Fruit fly (Drosophila melanogaster) whole organism, adult: ENCODE measurements around the gene CG9674.

Source experiments
- CG14711 ChIP-seq: fragments of 200-800 bp; sonication (Bioruptor generic); optimal IDR thresholded peaks from 2 replicates; lab custom pipeline; 2018; ENCODE audit warnings: missing biosample characterization, mild to moderate bottlenecking, missing genetic modification characterization, moderate library complexity
- CG1620 ChIP-seq: fragments of 200-800 bp; sonication (Bioruptor generic); optimal IDR thresholded peaks from 2 replicates; lab custom pipeline; 2016; ENCODE audit warnings: missing biosample characterization, missing genetic modification characterization
- CG33017 ChIP-seq: fragments of 200-800 bp; sonication (Bioruptor generic); optimal IDR thresholded peaks from 2 replicates; lab custom pipeline; 2018; ENCODE audit warnings: missing biosample characterization, mild to moderate bottlenecking, missing genetic modification characterization, moderate library complexity
- CG5204 ChIP-seq: fragments of 200-800 bp; sonication (Bioruptor generic); optimal IDR thresholded peaks from 2 replicates; lab custom pipeline; 2016; ENCODE audit warnings: missing biosample characterization, missing genetic modification characterization
- CG7045 ChIP-seq: fragments of 200-800 bp; sonication (Bioruptor generic); optimal IDR thresholded peaks from 2 replicates; lab custom pipeline; 2017; ENCODE audit warnings: missing biosample characterization, mild to moderate bottlenecking, missing genetic modification characterization
- Crg-1 ChIP-seq: fragments of 200-800 bp; sonication (Bioruptor generic); optimal IDR thresholded peaks from 2 replicates; lab custom pipeline; 2016; ENCODE audit warnings: missing biosample characterization, missing genetic modification characterization
- Mnt ChIP-seq: fragments of 200-800 bp; sonication (Bioruptor generic); optimal IDR thresholded peaks from 2 replicates; lab custom pipeline; 2016; ENCODE audit warnings: missing biosample characterization, mild to moderate bottlenecking, missing genetic modification characterization
- bab1 ChIP-seq: fragments of 200-800 bp; sonication (Bioruptor generic); optimal IDR thresholded peaks from 3 replicates; lab custom pipeline; 2019; ENCODE audit warnings: missing biosample characterization, mild to moderate bottlenecking, missing genetic modification characterization, moderate library complexity
- cic ChIP-seq: fragments of 200-800 bp; sonication (Bioruptor generic); optimal IDR thresholded peaks from 2 replicates; lab custom pipeline; 2017; ENCODE audit warnings: missing biosample characterization, mild to moderate bottlenecking, missing genetic modification characterization, moderate library complexity
- cnc ChIP-seq, 2 experiments: fragments of >200 bp; optimal IDR thresholded peaks; 2 replicates each; lab custom pipeline; 2017
- kay ChIP-seq: fragments of 200-800 bp; sonication (Bioruptor generic); peaks from one replicate; lab custom pipeline; 2016; ENCODE audit warnings: missing biosample characterization, missing genetic modification characterization, borderline replicate concordance
- ovo ChIP-seq: fragments of 200-800 bp; sonication (Bioruptor generic); optimal IDR thresholded peaks from 2 replicates; lab custom pipeline; 2016; ENCODE audit warnings: missing biosample characterization, missing genetic modification characterization
- pad ChIP-seq: fragments of 200-800 bp; sonication (Bioruptor generic); optimal IDR thresholded peaks from 3 replicates; lab custom pipeline; 2017; ENCODE audit warnings: missing biosample characterization, missing genetic modification characterization, mild to moderate bottlenecking, moderate library complexity, missing genetic modification reagents
- toe ChIP-seq: fragments of 200-800 bp; sonication (Bioruptor generic); optimal IDR thresholded peaks from 2 replicates; lab custom pipeline; 2016; ENCODE audit warnings: missing biosample characterization, missing genetic modification characterization

DNA sequence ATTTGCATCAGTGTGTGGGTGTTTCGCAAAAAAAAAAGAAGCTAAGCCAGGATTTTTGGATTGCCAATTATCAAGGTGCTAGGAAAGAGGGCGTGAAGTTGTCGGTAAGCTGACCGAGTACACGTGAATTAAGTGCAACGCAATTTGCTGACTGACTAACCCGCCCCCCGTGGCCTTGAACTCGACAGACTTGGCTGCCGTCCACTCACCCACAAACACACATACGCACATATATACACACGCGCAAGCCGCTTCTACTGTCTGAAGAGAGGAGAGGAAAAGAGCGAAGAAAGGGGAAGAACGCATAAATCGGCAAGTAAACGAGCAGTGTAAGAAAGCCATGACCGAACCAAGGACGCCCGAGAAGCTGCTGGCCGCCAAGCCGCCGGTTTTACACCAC lies 27.2 kb downstream of the CG9674 start:
- no peak for TF ChIP-seq CG33017 (tag; lab: Kevin White, UChicago)
- TF ChIP-seq bab1 (GFP tag; lab: Kevin White, UChicago): no peak
- TF ChIP-seq CG1620 (GFP tag; lab: Kevin White, UChicago): no peak
- no peak for TF ChIP-seq CG7045 (GFP tag; lab: Kevin White, UChicago)
- TF ChIP-seq CG5204 (GFP tag; lab: Kevin White, UChicago): no peak
- TF ChIP-seq cic (GFP tag; lab: Kevin White, UChicago): no peak
- no peak for TF ChIP-seq Crg-1 (GFP tag; lab: Kevin White, UChicago)
- TF ChIP-seq toe (GFP tag; lab: Kevin White, UChicago): no peak
- TF ChIP-seq ovo (GFP tag; lab: Kevin White, UChicago): no peak
- TF ChIP-seq cnc (optimal IDR thresholded peaks at IDR 0.05; lab: Kevin White, UChicago): no peak
- no peak for TF ChIP-seq Mnt (GFP tag; lab: Kevin White, UChicago)
- no peak for TF ChIP-seq kay (GFP tag; lab: Kevin White, UChicago)
- TF ChIP-seq pad (GFP tag; lab: Kevin White, UChicago): no peak
- no peak for TF ChIP-seq CG14711 (tag; lab: Kevin White, UChicago)
